Fruit fly (Drosophila melanogaster): ENCODE results near the gene CG8837.

Gene CG8837

DNA sequence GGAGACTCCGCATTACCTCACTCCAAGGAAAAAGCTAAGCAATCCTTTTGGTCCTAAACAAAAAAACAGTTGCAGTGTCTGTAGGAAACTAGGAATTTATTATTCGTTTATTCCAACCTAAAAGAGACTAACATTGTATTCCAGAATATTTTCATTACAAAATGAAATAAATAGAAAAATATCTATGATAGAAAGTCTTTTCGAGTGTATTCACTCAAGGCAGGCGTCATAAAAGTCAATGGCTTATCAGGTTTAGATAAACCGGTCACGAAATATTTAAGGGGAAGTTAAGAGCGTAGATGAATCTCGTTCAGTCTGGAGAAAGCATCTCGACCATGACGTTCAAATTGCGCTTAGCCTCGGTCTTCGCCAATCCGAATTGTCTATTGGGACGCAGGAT is 10.6 kb downstream of the CG8837 start, which contains the start of gene CG3285:
TSS of gene CG3285 (plus strand) at position 301 of the 400 bp plus-strand sequence.
- TF ChIP-seq CG4496 (GFP tag; IDR thresholded peaks at IDR 0.05) (peak; percentile 39; the same call in 1 of the 3 replicates), CG12605 (GFP tag; IDR thresholded peaks at IDR 0.05) (no peak), CG32121 (GFP tag; IDR thresholded peaks at IDR 0.05) (no peak)

DNA sequence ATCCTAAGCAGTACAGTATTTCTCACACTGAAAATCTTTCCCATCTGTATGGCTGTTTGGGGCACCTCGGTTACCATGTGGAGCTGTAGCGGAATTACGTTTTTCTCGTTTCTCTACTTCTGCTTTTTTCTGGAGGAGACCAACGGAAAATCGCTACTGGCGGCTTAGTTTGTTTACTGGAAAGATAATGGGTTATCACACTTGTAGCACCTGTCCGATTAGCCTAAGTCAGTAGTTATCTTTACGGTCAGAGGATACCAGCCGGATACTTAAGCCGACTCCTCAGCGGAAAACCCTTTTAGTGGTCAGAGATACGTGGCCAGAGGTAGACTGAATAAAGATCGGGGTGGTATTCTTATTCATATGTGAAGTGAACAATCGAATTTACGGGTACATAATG is 12.5 kb downstream of the CG8837 start, which contains the start of gene CG15408:
TSS of gene CG15408 (plus strand) at position 301 of the 400 bp plus-strand sequence.
- TF ChIP-seq CG32121 (GFP tag; IDR thresholded peaks at IDR 0.05) = no peak
- TF ChIP-seq CG12605 (GFP tag; IDR thresholded peaks at IDR 0.05) = no peak
- no peak for TF ChIP-seq CG8159 (tag; optimal IDR thresholded peaks at IDR 0.05)
- no peak for TF ChIP-seq CG15710 (tag; optimal IDR thresholded peaks at IDR 0.05)
- no peak for TF ChIP-seq D1 (tag; optimal IDR thresholded peaks at IDR 0.05)
- TF ChIP-seq CG9948 (tag; optimal IDR thresholded peaks at IDR 0.05) = no peak
- no peak for TF ChIP-seq CG10348 (GFP tag; IDR thresholded peaks at IDR 0.05)
- no peak for TF ChIP-seq Ets98B (GFP tag; IDR thresholded peaks at IDR 0.05)
- TF ChIP-seq CG13204 (GFP tag; optimal IDR thresholded peaks at IDR 0.05) = no peak

DNA sequence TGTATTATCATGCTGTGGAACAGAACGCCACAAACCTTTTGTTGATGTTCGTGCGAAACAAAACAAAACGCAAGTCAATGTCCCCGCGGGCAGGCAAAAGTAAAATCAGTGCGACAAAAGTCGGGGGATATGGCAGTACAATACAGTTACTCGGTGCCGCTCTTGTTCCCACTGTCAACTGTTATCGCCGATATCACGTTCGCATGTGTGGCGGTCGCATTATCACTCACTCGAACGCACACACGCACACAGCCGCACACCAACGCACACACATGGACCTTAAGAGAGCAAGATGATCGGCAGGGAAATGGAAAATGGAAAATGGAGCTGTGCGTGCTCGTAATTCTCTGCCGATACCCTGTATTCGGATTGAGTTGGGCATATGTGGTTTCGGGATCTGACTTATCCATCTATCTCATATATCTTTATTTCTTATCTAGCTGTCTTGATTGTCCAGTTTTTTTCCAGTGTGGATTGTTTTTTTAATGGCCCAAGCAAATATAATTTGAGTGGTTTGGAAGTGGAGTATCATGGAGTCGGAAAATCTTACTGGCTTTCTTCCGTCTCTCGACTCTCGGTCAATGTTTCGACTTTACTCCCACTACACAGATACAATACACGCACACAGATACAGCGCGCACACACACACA is 18.6 kb downstream of the CG8837 start:
- peak; percentile 89 for TF ChIP-seq EcR (GFP tag; optimal IDR thresholded peaks at IDR 0.05)
- TF ChIP-seq Ets98B (GFP tag; IDR thresholded peaks at IDR 0.05) = peak; percentile 93
- peak; percentile 69 for TF ChIP-seq Pif1B (GFP tag; optimal IDR thresholded peaks at IDR 0.05)
- peak; percentile 73 for TF ChIP-seq gl (tag; optimal IDR thresholded peaks at IDR 0.05)
- TF ChIP-seq CG15710 (tag; optimal IDR thresholded peaks at IDR 0.05) = peak; percentile 77
- TF ChIP-seq CG13204 (GFP tag; optimal IDR thresholded peaks at IDR 0.05) = peak; percentile 4
- TF ChIP-seq CG9948 (tag; optimal IDR thresholded peaks at IDR 0.05) = peak; percentile 78
- TF ChIP-seq CG8301 (tag; optimal IDR thresholded peaks at IDR 0.05) = peak; percentile 93
- peak; percentile 88 for TF ChIP-seq CG32121 (GFP tag; IDR thresholded peaks at IDR 0.05)
- TF ChIP-seq CG8159 (tag; optimal IDR thresholded peaks at IDR 0.05) = peak; percentile 79
- TF ChIP-seq Snoo (tag; optimal IDR thresholded peaks at IDR 0.05) = peak; percentile 73
- TF ChIP-seq CG34367 (tag; optimal IDR thresholded peaks at IDR 0.05) = peak; percentile 68
- TF ChIP-seq CG12605 (GFP tag; IDR thresholded peaks at IDR 0.05) = peak; percentile 83
- TF ChIP-seq CG14655 (GFP tag; optimal IDR thresholded peaks at IDR 0.05) = peak; percentile 92
- peak; percentile 79 for TF ChIP-seq rn (GFP tag; IDR thresholded peaks at IDR 0.05)
- peak; percentile 93 for TF ChIP-seq CG4496 (GFP tag; IDR thresholded peaks at IDR 0.05)
- peak; percentile 67 for TF ChIP-seq CG10348 (GFP tag; IDR thresholded peaks at IDR 0.05)
- peak; percentile 78 for TF ChIP-seq CG17806 (tag; optimal IDR thresholded peaks at IDR 0.05)
- peak; percentile 87 for TF ChIP-seq Pif1A (GFP tag; optimal IDR thresholded peaks at IDR 0.05)
- TF ChIP-seq D1 (tag; optimal IDR thresholded peaks at IDR 0.05) = no peak
- peak; percentile 93 for TF ChIP-seq fd96Ca (GFP tag; IDR thresholded peaks at IDR 0.05)

DNA sequence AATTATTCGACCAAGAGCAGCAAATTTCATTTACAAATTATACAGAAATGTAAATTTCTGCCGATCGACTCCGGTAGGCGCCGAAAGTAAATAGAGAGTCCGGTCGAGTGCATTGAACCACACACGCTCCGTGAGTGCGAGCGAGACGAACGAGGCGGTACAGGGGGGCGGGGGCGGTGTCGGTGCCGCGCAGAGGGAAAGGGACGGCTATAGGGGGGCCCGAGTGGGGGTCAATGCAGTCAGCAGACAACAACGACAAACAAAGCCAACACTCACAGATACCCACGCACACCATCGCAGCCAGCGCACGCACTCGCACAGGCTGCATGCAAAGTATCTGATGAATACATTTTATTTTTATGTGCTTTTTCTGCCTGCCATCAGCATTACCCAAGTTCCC is 19.4 kb downstream of the CG8837 start:
- no peak for TF ChIP-seq CG8301 (tag; optimal IDR thresholded peaks at IDR 0.05)
- TF ChIP-seq CG15710 (tag; optimal IDR thresholded peaks at IDR 0.05) = no peak
- peak; percentile 99 for TF ChIP-seq EcR (GFP tag; optimal IDR thresholded peaks at IDR 0.05)
- TF ChIP-seq CG9948 (tag; optimal IDR thresholded peaks at IDR 0.05) = no peak
- no peak for TF ChIP-seq CG14655 (GFP tag; optimal IDR thresholded peaks at IDR 0.05)
- TF ChIP-seq Pif1B (GFP tag; optimal IDR thresholded peaks at IDR 0.05) = no peak
- TF ChIP-seq CG32121 (GFP tag; IDR thresholded peaks at IDR 0.05) = peak; percentile 63; the same call in 1 of the 2 replicates
- TF ChIP-seq Pif1A (GFP tag; optimal IDR thresholded peaks at IDR 0.05) = no peak
- TF ChIP-seq rn (GFP tag; IDR thresholded peaks at IDR 0.05) = 0 out of 2 replicates have a peak, but pooled peaks have one; percentile 9
- no peak for TF ChIP-seq D1 (tag; optimal IDR thresholded peaks at IDR 0.05)
- no peak for TF ChIP-seq gl (tag; optimal IDR thresholded peaks at IDR 0.05)
- peak; percentile 91 for TF ChIP-seq CG13204 (GFP tag; optimal IDR thresholded peaks at IDR 0.05)
- no peak for TF ChIP-seq CG34367 (tag; optimal IDR thresholded peaks at IDR 0.05)
- peak; percentile 57 for TF ChIP-seq CG4496 (GFP tag; IDR thresholded peaks at IDR 0.05)
- TF ChIP-seq CG12605 (GFP tag; IDR thresholded peaks at IDR 0.05) = peak; percentile 42; the same call in 1 of the 2 replicates
- TF ChIP-seq Snoo (tag; optimal IDR thresholded peaks at IDR 0.05) = no peak
- TF ChIP-seq CG8159 (tag; optimal IDR thresholded peaks at IDR 0.05) = no peak
- peak; percentile 57; the same call in 1 of the 3 replicates for TF ChIP-seq fd96Ca (GFP tag; IDR thresholded peaks at IDR 0.05)
- TF ChIP-seq CG17806 (tag; optimal IDR thresholded peaks at IDR 0.05) = no peak
- peak; percentile 8 for TF ChIP-seq Ets98B (GFP tag; IDR thresholded peaks at IDR 0.05)
- TF ChIP-seq CG10348 (GFP tag; IDR thresholded peaks at IDR 0.05) = no peak

DNA sequence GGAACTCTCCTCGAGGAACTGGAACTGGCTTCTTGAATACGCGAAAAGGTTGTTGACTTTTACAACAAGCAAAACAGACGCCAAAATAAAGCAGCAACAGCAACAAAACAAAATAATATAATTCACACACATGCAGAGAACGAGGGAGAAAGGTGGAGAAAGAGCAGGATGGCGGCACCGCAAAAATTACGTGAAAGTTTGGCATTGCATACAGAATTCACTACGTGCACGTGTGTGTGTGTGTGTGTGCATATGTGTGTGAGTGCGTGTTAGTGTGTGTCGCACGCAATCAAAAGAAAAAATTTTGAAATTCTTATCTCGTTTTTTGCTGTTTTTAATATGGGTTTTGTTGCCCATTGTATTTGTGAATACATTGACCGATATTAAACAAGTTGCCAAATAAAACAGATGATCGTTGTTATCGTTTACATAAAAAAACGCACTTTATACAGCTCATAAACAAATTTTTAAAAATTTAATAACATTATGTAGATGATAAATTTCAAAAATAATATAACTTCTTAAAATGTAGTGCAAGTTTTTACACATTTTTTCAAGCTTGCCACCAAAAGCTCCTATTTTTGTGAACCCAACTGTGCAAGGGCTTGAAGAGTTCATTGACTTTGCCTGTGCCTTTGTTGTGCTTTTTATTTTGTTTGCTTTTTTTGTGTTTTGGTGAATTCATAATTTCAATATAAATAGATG is 21.3 kb downstream of the CG8837 start:
- peak; percentile 7 for TF ChIP-seq CG15710 (tag; optimal IDR thresholded peaks at IDR 0.05)
- peak; percentile 52 for TF ChIP-seq EcR (GFP tag; optimal IDR thresholded peaks at IDR 0.05)
- peak; percentile 87 for TF ChIP-seq Snoo (tag; optimal IDR thresholded peaks at IDR 0.05)
- TF ChIP-seq CG14655 (GFP tag; optimal IDR thresholded peaks at IDR 0.05) = peak; percentile 2
- no peak for TF ChIP-seq CG8159 (tag; optimal IDR thresholded peaks at IDR 0.05)
- TF ChIP-seq rn (GFP tag; IDR thresholded peaks at IDR 0.05) = no peak
- peak; percentile 33 for TF ChIP-seq CG17806 (tag; optimal IDR thresholded peaks at IDR 0.05)
- TF ChIP-seq CG4496 (GFP tag; IDR thresholded peaks at IDR 0.05) = no peak
- no peak for TF ChIP-seq CG12605 (GFP tag; IDR thresholded peaks at IDR 0.05)
- no peak for TF ChIP-seq CG34367 (tag; optimal IDR thresholded peaks at IDR 0.05)
- peak; percentile 17 for TF ChIP-seq CG9948 (tag; optimal IDR thresholded peaks at IDR 0.05)
- TF ChIP-seq Pif1B (GFP tag; optimal IDR thresholded peaks at IDR 0.05) = no peak

Data from whole organism, pupa.